Fruit fly (Drosophila melanogaster) whole organism, embryonic: ENCODE data around the gene CG1824.

ENCODE experiments used
- Rx ChIP-seq: fragments of 200-800 bp; sonication (Bioruptor generic); IDR thresholded peaks from 2 replicates; pipeline ENCODE4 v1.3.6; 2022; ENCODE audit warnings: missing biosample characterization, missing genetic modification characterization
- ci ChIP-seq: fragments of 200-800 bp; sonication (Bioruptor generic); IDR thresholded peaks from 3 replicates; pipeline ENCODE4 v1.3.6; 2022; ENCODE audit warnings: missing biosample characterization, missing genetic modification characterization
- kay ChIP-seq: fragments of 200-800 bp; sonication (Bioruptor generic); optimal IDR thresholded peaks from 2 replicates; lab custom pipeline; 2016; ENCODE audit warnings: missing biosample characterization, missing genetic modification characterization
- sd ChIP-seq: fragments of 200-800 bp; sonication (Bioruptor generic); optimal IDR thresholded peaks from 3 replicates; lab custom pipeline; 2018; ENCODE audit warnings: missing biosample characterization, mild to moderate bottlenecking, missing genetic modification characterization, moderate library complexity

The CG1824 gene

DNA sequence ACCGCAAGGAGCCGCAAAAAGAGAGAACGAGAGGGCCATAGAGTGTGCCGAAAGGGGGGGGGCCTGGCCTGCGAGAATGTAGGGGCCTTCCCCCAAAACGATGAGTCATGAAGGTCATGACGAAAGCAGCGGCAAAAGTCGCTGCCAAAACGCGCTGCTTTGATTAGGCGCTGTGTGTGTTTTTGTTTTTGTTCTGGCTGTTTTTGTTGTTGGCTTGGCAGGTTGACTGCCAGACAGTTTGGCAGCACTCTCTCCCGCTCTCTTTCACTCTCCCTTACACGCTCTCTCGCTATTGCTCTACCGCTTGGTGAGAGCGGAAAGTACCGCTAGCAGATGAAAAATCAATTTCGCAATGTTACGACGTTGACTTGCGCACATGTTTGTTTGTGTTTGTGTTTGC lies 49.3 kb downstream of the CG1824 start (continued):
- peak; percentile 23 for TF ChIP-seq kay (GFP tag; lab: Kevin White, UChicago)
- peak; percentile 31; the same call in 1 of the 3 replicates for TF ChIP-seq ci (GFP tag; lab: Robert Waterston, UW)
- TF ChIP-seq Rx (GFP tag; lab: Robert Waterston, UW): no peak
- peak; percentile 35 for TF ChIP-seq sd (tag; lab: Kevin White, UChicago)
